Worm (Caenorhabditis elegans): ENCODE results near the gene npp-24.

- TF ChIP-seq pag-3 (tag; optimal IDR thresholded peaks at IDR 0.05; ENCODE audit: borderline replicate concordance, insufficient read depth): no peak
- no peak for TF ChIP-seq C34B4.2 (tag; optimal IDR thresholded peaks at IDR 0.05)
- TF ChIP-seq snpc-4 (tag; optimal IDR thresholded peaks at IDR 0.05): no peak
Measured at ce11 chrII:5474946-5475345, 30.7 kb upstream of the npp-24 start, which contains the start of gene ilcr-2.
